Fruit fly (Drosophila melanogaster) whole organism, pupa: ENCODE measurements around the gene pinta.

Source experiments
- CG10348 ChIP-seq: fragments of 200-800 bp; sonication (Bioruptor generic); IDR thresholded peaks from 2 replicates; pipeline ENCODE4 v1.3.6; 2022; ENCODE audit warnings: missing biosample characterization, missing genetic modification characterization
- CG12605 ChIP-seq: fragments of 200-800 bp; sonication (Bioruptor generic); IDR thresholded peaks from 2 replicates; pipeline ENCODE4 v1.3.6; 2022; ENCODE audit warnings: missing biosample characterization, missing genetic modification characterization
- CG13204 ChIP-seq: fragments of 200-800 bp; sonication (Bioruptor generic); optimal IDR thresholded peaks from 2 replicates; lab custom pipeline; 2018; ENCODE audit warnings: missing biosample characterization, mild to moderate bottlenecking, missing genetic modification characterization, moderate library complexity
- CG14655 ChIP-seq: fragments of 200-800 bp; sonication (Bioruptor generic); optimal IDR thresholded peaks from 3 replicates; lab custom pipeline; 2017; ENCODE audit warnings: mild to moderate bottlenecking, missing biosample characterization, missing genetic modification reagents, missing genetic modification characterization
- CG15710 ChIP-seq: fragments of 200-800 bp; sonication (Bioruptor generic); optimal IDR thresholded peaks from 2 replicates; lab custom pipeline; 2018; ENCODE audit warnings: missing biosample characterization, mild to moderate bottlenecking, missing genetic modification characterization, moderate library complexity
- CG17806 ChIP-seq: fragments of 200-800 bp; sonication (Bioruptor generic); optimal IDR thresholded peaks from 2 replicates; lab custom pipeline; 2018; ENCODE audit warnings: missing biosample characterization, mild to moderate bottlenecking, missing genetic modification characterization, moderate library complexity
- CG32121 ChIP-seq: fragments of 200-800 bp; sonication (Bioruptor generic); IDR thresholded peaks from 2 replicates; pipeline ENCODE4 v1.3.6; 2022; ENCODE audit warnings: missing biosample characterization, missing genetic modification characterization
- CG34367 ChIP-seq: fragments of 200-800 bp; sonication (Bioruptor generic); optimal IDR thresholded peaks from 2 replicates; lab custom pipeline; 2018; ENCODE audit warnings: missing biosample characterization, mild to moderate bottlenecking, missing genetic modification characterization
- CG4496 ChIP-seq: fragments of 200-800 bp; sonication (Bioruptor generic); IDR thresholded peaks from 3 replicates; pipeline ENCODE4 v1.3.6; 2022; ENCODE audit warnings: missing biosample characterization, missing genetic modification characterization
- CG8159 ChIP-seq: fragments of 200-800 bp; sonication (Bioruptor generic); optimal IDR thresholded peaks from 3 replicates; lab custom pipeline; 2018; ENCODE audit warnings: missing biosample characterization, mild to moderate bottlenecking, missing genetic modification characterization, moderate library complexity
- CG8301 ChIP-seq: fragments of 200-800 bp; sonication (Bioruptor generic); optimal IDR thresholded peaks from 2 replicates; lab custom pipeline; 2018; ENCODE audit warnings: missing biosample characterization, mild to moderate bottlenecking, missing genetic modification characterization
- CG9948 ChIP-seq: fragments of 200-800 bp; sonication (Bioruptor generic); optimal IDR thresholded peaks from 2 replicates; lab custom pipeline; 2018; ENCODE audit warnings: missing biosample characterization, mild to moderate bottlenecking, missing genetic modification characterization, moderate library complexity
- D1 ChIP-seq: fragments of 200-800 bp; sonication (Bioruptor generic); optimal IDR thresholded peaks from 2 replicates; lab custom pipeline; 2018; ENCODE audit warnings: missing biosample characterization, mild to moderate bottlenecking, missing genetic modification characterization, moderate library complexity
- EcR ChIP-seq: fragments of 200-800 bp; sonication (Bioruptor generic); optimal IDR thresholded peaks from 3 replicates; lab custom pipeline; 2019; ENCODE audit warnings: missing biosample characterization, missing genetic modification characterization, mild to moderate bottlenecking, moderate library complexity, missing genetic modification reagents
- Ets98B ChIP-seq: fragments of 200-800 bp; sonication (Bioruptor generic); IDR thresholded peaks from 2 replicates; pipeline ENCODE4 v1.3.6; 2022; ENCODE audit warnings: missing biosample characterization, missing genetic modification characterization
- Pif1A ChIP-seq: fragments of 200-800 bp; sonication (Bioruptor generic); optimal IDR thresholded peaks from 3 replicates; lab custom pipeline; 2016; ENCODE audit warnings: missing biosample characterization, missing genetic modification characterization
- Pif1B ChIP-seq: fragments of 200-800 bp; sonication (Bioruptor generic); optimal IDR thresholded peaks from 3 replicates; lab custom pipeline; 2016; ENCODE audit warnings: missing biosample characterization, missing genetic modification characterization
- Snoo ChIP-seq: fragments of 200-800 bp; sonication (Bioruptor generic); optimal IDR thresholded peaks from 3 replicates; lab custom pipeline; 2017; ENCODE audit warnings: missing biosample characterization, mild to moderate bottlenecking, missing genetic modification characterization, inconsistent platforms
- fd96Ca ChIP-seq: fragments of 200-800 bp; sonication (Bioruptor generic); IDR thresholded peaks from 3 replicates; pipeline ENCODE4 v1.3.6; 2022; ENCODE audit warnings: missing biosample characterization, missing genetic modification characterization
- gl ChIP-seq: fragments of 200-800 bp; sonication (Bioruptor generic); optimal IDR thresholded peaks from 2 replicates; lab custom pipeline; 2018; ENCODE audit warnings: missing biosample characterization, mild to moderate bottlenecking, missing genetic modification characterization
- rn ChIP-seq: fragments of 200-800 bp; sonication (Bioruptor generic); IDR thresholded peaks from 2 replicates; pipeline ENCODE4 v1.3.6; 2022; ENCODE audit warnings: missing biosample characterization, missing genetic modification characterization

Gene pinta

DNA sequence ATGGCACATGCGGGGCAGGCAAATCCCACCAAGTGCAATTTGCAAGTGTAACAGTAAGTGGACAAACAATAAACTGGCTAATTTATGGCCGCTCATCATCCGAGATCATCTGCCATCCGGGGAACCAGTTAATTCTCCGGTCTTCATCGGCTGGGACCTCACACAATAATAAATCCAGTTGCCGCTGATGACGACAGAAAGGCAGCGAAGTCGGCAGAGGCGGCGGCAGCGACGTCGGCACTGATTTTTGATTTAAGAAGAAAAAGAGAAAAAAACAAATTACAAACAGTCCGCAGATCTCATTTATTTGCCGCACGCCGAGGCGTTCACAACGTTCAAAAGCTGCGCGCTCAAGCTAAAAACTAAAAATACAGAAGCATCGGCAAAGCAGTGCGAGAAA is 22.4 kb downstream of the pinta start, which contains the start of gene CG13856:
TSS of gene CG13856 (plus strand) at position 301 of the 400 bp plus-strand sequence.
- TF ChIP-seq Ets98B (GFP tag; lab: Robert Waterston, UW) (no peak), gl (tag; lab: Kevin White, UChicago) (no peak), D1 (tag; lab: Kevin White, UChicago) (no peak), Pif1A (no peak), CG34367 (tag; lab: Kevin White, UChicago) (no peak), Snoo (tag; lab: Kevin White, UChicago) (no peak), CG12605 (no peak), CG14655 (GFP tag; lab: Kevin White, UChicago) (no peak), CG15710 (tag; lab: Kevin White, UChicago) (no peak), CG8301 (tag; lab: Kevin White, UChicago) (no peak), CG32121 (no peak), Pif1B (GFP tag; lab: Kevin White, UChicago) (no peak), fd96Ca (no peak), CG17806 (tag; lab: Kevin White, UChicago) (no peak)

dm6 chr3R:22400246-22400645 is 24.5 kb downstream of the pinta start:
- peak; percentile 85 for TF ChIP-seq CG14655 (GFP tag; lab: Kevin White, UChicago)
- no peak for TF ChIP-seq Snoo (tag; lab: Kevin White, UChicago)
- no peak for TF ChIP-seq CG15710 (tag; lab: Kevin White, UChicago)
- TF ChIP-seq CG10348 (GFP tag; lab: Robert Waterston, UW) = no peak
- no peak for TF ChIP-seq CG13204 (GFP tag; lab: Kevin White, UChicago)
- TF ChIP-seq CG17806 (tag; lab: Kevin White, UChicago) = no peak
- TF ChIP-seq Pif1B (GFP tag; lab: Kevin White, UChicago) = peak; percentile 43
- TF ChIP-seq D1 (tag; lab: Kevin White, UChicago) = no peak
- peak; percentile 69 for TF ChIP-seq Ets98B (GFP tag; lab: Robert Waterston, UW)
- TF ChIP-seq gl (tag; lab: Kevin White, UChicago) = no peak
- no peak for TF ChIP-seq CG34367 (tag; lab: Kevin White, UChicago)
- TF ChIP-seq CG12605 = no peak
- no peak for TF ChIP-seq rn
- no peak for TF ChIP-seq fd96Ca
- no peak for TF ChIP-seq EcR (GFP tag; lab: Kevin White, UChicago)
- peak; percentile 54 for TF ChIP-seq CG9948
- TF ChIP-seq CG4496 (GFP tag; lab: Robert Waterston, UW) = peak; percentile 79; the same call in 2 of the 3 replicates
- peak; percentile 61 for TF ChIP-seq Pif1A
- TF ChIP-seq CG8301 (tag; lab: Kevin White, UChicago) = peak; percentile 85
- peak; percentile 23 for TF ChIP-seq CG8159 (tag; lab: Kevin White, UChicago)
- peak; percentile 57; the same call in 1 of the 2 replicates for TF ChIP-seq CG32121
- TF ChIP-seq, all 21 proteins: peak for 9

DNA sequence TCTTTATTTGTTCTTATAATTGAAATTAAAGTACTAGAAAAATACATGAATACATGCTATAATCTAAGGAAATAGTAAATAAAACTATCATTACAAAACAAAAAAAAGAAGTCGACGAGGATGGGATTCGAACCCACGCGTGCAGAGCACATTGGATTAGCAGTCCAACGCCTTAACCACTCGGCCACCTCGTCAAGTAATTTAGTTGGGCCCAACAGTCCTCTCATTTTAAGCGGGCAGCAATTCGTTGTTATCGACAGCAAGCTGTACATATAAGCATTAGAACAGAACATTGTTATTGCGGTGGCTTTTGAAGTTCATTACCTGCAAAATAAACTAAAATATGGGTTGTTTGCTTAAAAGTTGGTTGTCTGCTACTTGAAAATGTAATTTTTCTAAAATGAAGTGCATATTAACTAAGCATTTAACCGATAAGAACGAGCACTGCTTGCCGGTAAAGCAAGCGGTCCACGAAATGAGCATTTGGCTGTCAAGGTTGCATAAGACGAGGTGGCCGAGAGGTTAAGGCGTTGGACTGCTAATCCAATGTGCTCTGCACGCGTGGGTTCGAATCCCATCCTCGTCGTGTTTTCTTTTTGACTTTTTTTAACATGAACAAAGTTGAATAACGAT is 27.5 kb downstream of the pinta start:
- no peak for TF ChIP-seq fd96Ca
- no peak for TF ChIP-seq CG32121
- TF ChIP-seq EcR (GFP tag; lab: Kevin White, UChicago) = no peak
- TF ChIP-seq CG34367 (tag; lab: Kevin White, UChicago) = no peak
- TF ChIP-seq Pif1B (GFP tag; lab: Kevin White, UChicago) = no peak
- TF ChIP-seq Ets98B (GFP tag; lab: Robert Waterston, UW) = no peak
- no peak for TF ChIP-seq CG9948
- TF ChIP-seq CG8159 (tag; lab: Kevin White, UChicago) = no peak
- no peak for TF ChIP-seq CG14655 (GFP tag; lab: Kevin White, UChicago)
- TF ChIP-seq CG15710 (tag; lab: Kevin White, UChicago) = no peak
- no peak for TF ChIP-seq CG10348 (GFP tag; lab: Robert Waterston, UW)
- no peak for TF ChIP-seq CG8301 (tag; lab: Kevin White, UChicago)
- no peak for TF ChIP-seq CG12605
- TF ChIP-seq CG17806 (tag; lab: Kevin White, UChicago) = no peak
- TF ChIP-seq Snoo (tag; lab: Kevin White, UChicago) = no peak
- no peak for TF ChIP-seq gl (tag; lab: Kevin White, UChicago)
- no peak for TF ChIP-seq Pif1A
- TF ChIP-seq CG4496 (GFP tag; lab: Robert Waterston, UW) = no peak
- TF ChIP-seq, all 21 proteins: peak for 0

DNA sequence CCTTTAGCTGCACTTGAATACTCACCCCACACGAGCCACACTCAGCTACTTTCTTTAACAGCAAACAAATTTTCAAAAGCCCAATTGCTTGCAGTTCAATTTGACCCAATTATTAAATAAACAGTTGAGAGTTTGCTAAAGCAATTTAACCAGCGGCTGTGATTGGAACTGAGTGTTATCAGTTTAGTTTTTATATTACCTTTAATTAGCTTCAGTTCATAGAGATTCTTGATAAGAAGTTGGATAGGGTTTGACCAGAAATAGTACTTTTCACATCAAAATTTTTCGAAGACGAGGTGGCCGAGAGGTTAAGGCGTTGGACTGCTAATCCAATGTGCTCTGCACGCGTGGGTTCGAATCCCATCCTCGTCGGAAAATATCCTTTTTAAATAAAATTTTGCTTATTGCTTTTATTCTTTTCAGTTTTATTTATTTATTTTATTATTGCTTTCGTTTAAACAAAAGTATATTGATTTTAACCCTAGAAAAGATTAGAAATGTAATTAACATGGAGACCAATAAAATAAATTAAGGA is 28.4 kb downstream of the pinta start:
- no peak for TF ChIP-seq CG14655 (GFP tag; lab: Kevin White, UChicago)
- TF ChIP-seq fd96Ca = no peak
- no peak for TF ChIP-seq CG12605
- no peak for TF ChIP-seq CG10348 (GFP tag; lab: Robert Waterston, UW)
- no peak for TF ChIP-seq EcR (GFP tag; lab: Kevin White, UChicago)
- TF ChIP-seq, all 21 proteins: peak for 0

dm6 chr3R:22395409-22396178 is 29.1 kb downstream of the pinta start:
- no peak for TF ChIP-seq CG12605
- TF ChIP-seq Ets98B (GFP tag; lab: Robert Waterston, UW) = 0 out of 2 replicates have a peak, but pooled peaks have one; percentile 23
- no peak for TF ChIP-seq Snoo (tag; lab: Kevin White, UChicago)
- TF ChIP-seq CG14655 (GFP tag; lab: Kevin White, UChicago) = peak; percentile 68
- TF ChIP-seq CG8301 (tag; lab: Kevin White, UChicago) = peak; percentile 64
- peak; percentile 57; the same call in 1 of the 3 replicates for TF ChIP-seq CG4496 (GFP tag; lab: Robert Waterston, UW)
- no peak for TF ChIP-seq Pif1A
- peak; percentile 23 for TF ChIP-seq CG9948
